Fruit fly (Drosophila melanogaster): Measurements from ENCODE around the gene CG32816.

DNA sequence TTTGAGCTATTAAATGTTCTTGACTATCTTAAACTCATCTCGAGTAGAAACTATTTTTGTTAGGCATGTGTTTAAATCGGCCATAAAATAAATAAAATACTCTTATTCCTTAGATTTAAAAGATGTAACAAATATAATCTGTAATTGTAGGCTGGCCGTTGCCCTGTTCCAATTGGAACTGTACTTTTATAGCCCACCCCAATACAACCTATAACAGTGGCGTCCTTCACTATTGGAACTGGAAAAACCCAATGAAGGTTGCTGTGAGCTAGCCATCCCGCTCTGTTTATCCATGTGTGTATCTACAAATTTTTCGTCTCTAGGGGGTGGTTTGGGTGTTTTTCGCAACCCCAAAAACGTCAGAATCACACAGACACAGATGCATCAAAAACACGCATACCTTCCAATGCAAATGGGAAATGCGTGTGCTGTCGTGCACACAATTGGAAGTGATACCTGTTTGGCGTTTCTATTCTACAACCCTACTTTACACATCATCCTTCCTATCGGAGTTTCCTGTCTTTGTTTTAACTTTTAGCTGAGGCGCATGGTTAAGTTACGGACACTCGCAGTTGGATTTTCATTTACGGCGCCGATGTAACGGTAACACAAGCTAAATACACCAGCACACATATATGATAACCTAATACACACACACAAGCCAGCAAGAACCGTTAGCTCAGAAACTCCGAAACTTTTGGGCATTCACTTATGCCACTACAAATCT is 192.0 kb downstream of the CG32816 start:
- TF ChIP-seq ttk (optimal IDR thresholded peaks at IDR 0.05) (no peak), Sin3A (optimal IDR thresholded peaks at IDR 0.05) (no peak), psq (optimal IDR thresholded peaks at IDR 0.05) (no peak)
